Worm (Caenorhabditis elegans) whole organism, L4/young adult: ENCODE data around the gene T26C5.5.

ENCODE experiments used
- W03F9.2 ChIP-seq: fragments of 150-350 bp; optimal IDR thresholded peaks from 2 replicates; lab custom pipeline; 2014; ENCODE audit warnings: missing biosample characterization, missing genetic modification characterization
- dao-5 ChIP-seq: sonication (generic microtip); optimal IDR thresholded peaks from 2 replicates; lab custom pipeline; 2016; ENCODE audit warnings: missing genotype, missing genetic modification characterization, moderate library complexity, missing compliant biosample characterization
- him-1 ChIP-seq: sonication (generic microtip); optimal IDR thresholded peaks from 2 replicates; lab custom pipeline; 2016; ENCODE audit warnings: missing genotype, missing genetic modification reagents, missing genetic modification characterization, missing compliant biosample characterization

DNA sequence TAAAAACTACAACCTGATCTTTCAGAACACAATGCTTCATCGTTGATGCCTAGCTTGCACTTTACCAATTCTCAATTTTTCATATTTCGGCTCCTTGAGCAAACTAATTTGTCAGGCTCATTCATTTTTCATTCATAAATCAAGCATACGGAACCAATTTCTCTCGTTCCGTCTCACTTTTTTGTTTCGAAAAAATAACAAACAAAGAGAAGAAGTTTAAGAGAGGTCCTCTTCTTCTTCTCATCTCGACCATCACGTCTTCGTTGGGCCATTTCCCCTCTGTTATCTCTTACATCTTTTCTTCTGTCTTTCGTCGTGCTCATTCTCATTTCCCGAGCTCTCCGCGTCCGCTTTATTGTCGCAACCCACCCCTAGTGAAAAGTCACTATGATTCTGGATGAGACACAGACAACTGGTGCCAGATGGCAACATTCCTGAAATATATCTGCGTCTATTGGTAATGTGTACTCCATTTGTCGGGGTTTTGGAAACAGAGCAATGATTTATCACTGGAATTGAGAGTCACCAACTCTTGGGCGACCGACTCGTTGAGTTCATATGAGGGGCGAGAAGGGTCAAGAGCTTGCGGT is 18.2 kb upstream of the T26C5.5 start:
- TF ChIP-seq W03F9.2 (tag; lab: Kevin White, UChicago), result no peak
- no peak for TF ChIP-seq him-1 (tag; lab: Kevin White, UChicago)
- no peak for TF ChIP-seq dao-5 (tag; lab: Kevin White, UChicago)
